Worm (Caenorhabditis elegans) whole organism, mixed stage, embryonic: ENCODE measurements around the gene srm-2.

Experiments used
- blmp-1 ChIP-seq: fragments of 150-350 bp; optimal IDR thresholded peaks from 2 replicates; lab custom pipeline; 2014; ENCODE audit warnings: missing biosample characterization, missing genetic modification characterization
- ces-1 ChIP-seq: fragments of 150-350 bp; optimal IDR thresholded peaks from 2 replicates; lab custom pipeline; 2014; ENCODE audit warnings: missing biosample characterization, missing genetic modification reagents, missing genetic modification characterization
- cnd-1 ChIP-seq: fragments of 200-800 bp; sonication (Bioruptor generic); optimal IDR thresholded peaks from 2 replicates; lab custom pipeline; 2018; ENCODE audit warnings: mild to moderate bottlenecking, missing genetic modification characterization, missing compliant biosample characterization
- elt-1 ChIP-seq: sonication (generic microtip); optimal IDR thresholded peaks from 2 replicates; lab custom pipeline; 2017; ENCODE audit warnings: missing genetic modification characterization, mild to moderate bottlenecking, missing compliant biosample characterization, antibody characterized with exemption, moderate library complexity, borderline replicate concordance; ENCODE audit not compliant: insufficient read depth
- elt-3 ChIP-seq: fragments of 150-350 bp; optimal IDR thresholded peaks from 2 replicates; lab custom pipeline; 2014; ENCODE audit warnings: missing biosample characterization, missing genetic modification characterization
- lsy-2 ChIP-seq: fragments of 150-350 bp; optimal IDR thresholded peaks from 2 replicates; lab custom pipeline; 2014; ENCODE audit warnings: missing biosample characterization, missing genetic modification characterization
- mep-1 ChIP-seq: fragments of 150-350 bp; optimal IDR thresholded peaks from 2 replicates; lab custom pipeline; 2017; ENCODE audit warnings: missing biosample characterization, missing genetic modification reagents, missing genetic modification characterization, inconsistent platforms
- nhr-12 ChIP-seq: fragments of 150-350 bp; optimal IDR thresholded peaks from 2 replicates; lab custom pipeline; 2014; ENCODE audit warnings: missing biosample characterization, missing genetic modification characterization
- nhr-28 ChIP-seq: fragments of 150-350 bp; optimal IDR thresholded peaks from 2 replicates; lab custom pipeline; 2014; ENCODE audit warnings: missing biosample characterization, missing genetic modification characterization
- unc-120 ChIP-seq: sonication (generic microtip); optimal IDR thresholded peaks from 2 replicates; lab custom pipeline; 2017; ENCODE audit warnings: missing genetic modification characterization, missing compliant biosample characterization; ENCODE audit not compliant: poor library complexity, severe bottlenecking
- unc-39 ChIP-seq: fragments of 150-350 bp; optimal IDR thresholded peaks from 2 replicates; lab custom pipeline; 2014; ENCODE audit warnings: missing biosample characterization, missing genetic modification characterization

DNA sequence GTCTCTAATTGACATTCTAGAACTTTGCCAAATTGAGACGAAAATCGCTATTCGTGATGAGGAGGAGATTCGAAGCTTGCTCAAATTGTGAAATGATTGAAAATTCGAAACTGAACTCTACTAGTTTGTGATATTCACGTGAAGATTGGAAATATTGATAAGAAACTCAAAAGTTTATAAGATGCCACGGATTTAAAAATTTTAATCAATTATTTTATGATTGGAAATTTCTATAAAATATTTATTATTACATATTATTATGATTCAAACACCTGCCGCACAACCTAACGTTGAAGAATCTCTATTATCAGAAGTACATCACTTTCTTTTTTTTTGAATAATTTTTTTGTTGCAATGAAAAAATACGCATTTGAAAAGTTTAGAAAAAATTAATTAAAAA is 19.9 kb upstream of the srm-2 start, which contains the start of gene E03H12.7:
- no peak for TF ChIP-seq lsy-2
- TF ChIP-seq ces-1: no peak
- TF ChIP-seq elt-1: no peak
- no peak for TF ChIP-seq cnd-1 (tag; lab: Kevin White, UChicago)
- no peak for TF ChIP-seq elt-3 (tag; lab: Kevin White, UChicago)
- no peak for TF ChIP-seq unc-120 (tag; lab: Kevin White, UChicago)
- TF ChIP-seq nhr-28 (tag; lab: Kevin White, UChicago): no peak
- no peak for TF ChIP-seq unc-39 (tag; lab: Kevin White, UChicago)
- no peak for TF ChIP-seq mep-1 (tag; lab: Kevin White, UChicago)
- no peak for TF ChIP-seq nhr-12 (tag; lab: Kevin White, UChicago)
- TF ChIP-seq blmp-1 (tag; lab: Kevin White, UChicago): no peak
